Fruit fly (Drosophila melanogaster) whole organism, embryonic: ENCODE measurements around the gene Ndae1.

ENCODE experiments used
- CG10366 ChIP-seq: fragments of 200-800 bp; sonication (Bioruptor generic); IDR thresholded peaks from 2 replicates; pipeline ENCODE4 v1.3.6; 2022; ENCODE audit warnings: missing biosample characterization, missing genetic modification characterization
- CG13287 ChIP-seq: fragments of 200-800 bp; sonication (Bioruptor generic); IDR thresholded peaks from 2 replicates; pipeline ENCODE4 v1.3.6; 2022; ENCODE audit warnings: missing biosample characterization, missing genetic modification characterization; ENCODE audit not compliant: partially characterized antibody
- CG13296 ChIP-seq: fragments of 200-800 bp; sonication (Bioruptor generic); optimal IDR thresholded peaks from 3 replicates; lab custom pipeline; 2018; ENCODE audit warnings: missing biosample characterization, mild to moderate bottlenecking, missing genetic modification characterization
- CG13624 ChIP-seq: fragments of 200-800 bp; sonication (Bioruptor generic); optimal IDR thresholded peaks from 2 replicates; lab custom pipeline; 2016; ENCODE audit warnings: missing biosample characterization, missing genetic modification characterization
- CG13894 ChIP-seq: fragments of 200-800 bp; sonication (Bioruptor generic); optimal IDR thresholded peaks from 3 replicates; lab custom pipeline; 2018; ENCODE audit warnings: missing biosample characterization, mild to moderate bottlenecking, missing genetic modification characterization, moderate library complexity
- CG14667 ChIP-seq: fragments of 200-800 bp; sonication (Bioruptor generic); IDR thresholded peaks from 2 replicates; pipeline ENCODE4 v1.3.6; 2022; ENCODE audit warnings: missing biosample characterization, missing genetic modification characterization
- CG15696 ChIP-seq: fragments of 200-800 bp; sonication (Bioruptor generic); optimal IDR thresholded peaks from 2 replicates; lab custom pipeline; 2019; ENCODE audit warnings: missing biosample characterization, mild to moderate bottlenecking, missing genetic modification characterization, moderate library complexity
- CG1602 ChIP-seq: fragments of 200-800 bp; sonication (Bioruptor generic); optimal IDR thresholded peaks from 3 replicates; lab custom pipeline; 2016; ENCODE audit warnings: missing biosample characterization, missing genetic modification characterization
- CG17912 ChIP-seq: fragments of 200-800 bp; sonication (Bioruptor generic); optimal IDR thresholded peaks from 2 replicates; lab custom pipeline; 2018; ENCODE audit warnings: missing biosample characterization, mild to moderate bottlenecking, missing genetic modification characterization
- CG18262 ChIP-seq: fragments of 200-800 bp; optimal IDR thresholded peaks from 3 replicates; lab custom pipeline; 2019; ENCODE audit warnings: missing biosample characterization, mild to moderate bottlenecking, missing genetic modification characterization, moderate library complexity
- CG18599 ChIP-seq: fragments of 200-800 bp; sonication (Bioruptor generic); optimal IDR thresholded peaks from 3 replicates; lab custom pipeline; 2017; ENCODE audit warnings: missing biosample characterization, missing genetic modification characterization, mild to moderate bottlenecking, moderate library complexity, missing genetic modification reagents
- CG30431 ChIP-seq: fragments of 200-800 bp; sonication (Bioruptor generic); optimal IDR thresholded peaks from 2 replicates; lab custom pipeline; 2017; ENCODE audit warnings: missing biosample characterization, missing genetic modification characterization
- CG3163 ChIP-seq: fragments of 200-800 bp; sonication (Bioruptor generic); optimal IDR thresholded peaks from 3 replicates; lab custom pipeline; 2016; ENCODE audit warnings: missing biosample characterization, missing genetic modification characterization
- CG3407 ChIP-seq: fragments of 200-800 bp; sonication (Bioruptor generic); optimal IDR thresholded peaks from 2 replicates; lab custom pipeline; 2018; ENCODE audit warnings: missing biosample characterization, mild to moderate bottlenecking, missing genetic modification characterization
- CG34376 ChIP-seq: fragments of 200-800 bp; sonication (Bioruptor generic); optimal IDR thresholded peaks from 2 replicates; lab custom pipeline; 2018; ENCODE audit warnings: missing biosample characterization, mild to moderate bottlenecking, missing genetic modification characterization
- CG42726 ChIP-seq: fragments of 200-800 bp; sonication (Bioruptor generic); IDR thresholded peaks from 2 replicates; pipeline ENCODE4 v1.3.6; 2022; ENCODE audit warnings: missing biosample characterization, missing genetic modification characterization; ENCODE audit not compliant: partially characterized antibody
- CG4404 ChIP-seq: fragments of 200-800 bp; sonication (Bioruptor generic); IDR thresholded peaks from 2 replicates; pipeline ENCODE4 v1.3.6; 2022; ENCODE audit warnings: missing biosample characterization, missing genetic modification characterization
- CG4854 ChIP-seq: fragments of 200-800 bp; sonication (Bioruptor generic); optimal IDR thresholded peaks from 2 replicates; lab custom pipeline; 2016; ENCODE audit warnings: missing biosample characterization, missing genetic modification characterization, inconsistent platforms
- CG5245 ChIP-seq: fragments of 200-800 bp; sonication (Bioruptor generic); optimal IDR thresholded peaks from 3 replicates; lab custom pipeline; 2016; ENCODE audit warnings: missing biosample characterization, missing genetic modification characterization
- CG6175 ChIP-seq: fragments of 200-800 bp; sonication (Bioruptor generic); IDR thresholded peaks from 3 replicates; pipeline ENCODE4 v1.3.6; 2022; ENCODE audit warnings: missing biosample characterization, missing genetic modification characterization
- CG6854 ChIP-seq: fragments of 200-800 bp; sonication (Bioruptor generic); optimal IDR thresholded peaks from 3 replicates; lab custom pipeline; 2017; ENCODE audit warnings: missing biosample characterization, mild to moderate bottlenecking, missing genetic modification characterization
- CG7963 ChIP-seq: fragments of 200-800 bp; sonication (Bioruptor generic); IDR thresholded peaks from 3 replicates; pipeline ENCODE4 v1.3.6; 2022; ENCODE audit warnings: missing biosample characterization, missing genetic modification characterization; ENCODE audit not compliant: partially characterized antibody
- CG8478 ChIP-seq: fragments of >200 bp; optimal IDR thresholded peaks from 2 replicates; lab custom pipeline; 2018
- CG8924 ChIP-seq: fragments of 200-800 bp; optimal IDR thresholded peaks from 3 replicates; lab custom pipeline; 2019; ENCODE audit warnings: missing biosample characterization, mild to moderate bottlenecking, missing genetic modification characterization, moderate library complexity
- D ChIP-seq, 2 experiments: fragments of 200-800 bp in 1 of 2; fragments of >200 bp in 1 of 2; sonication (Bioruptor generic) in 1 of 2; optimal IDR thresholded peaks; 2 replicates in 1 of 2; 3 replicates in 1 of 2; lab custom pipeline; 2017; ENCODE audit warnings: mild to moderate bottlenecking in 1 of 2, missing biosample characterization in 1 of 2, missing genetic modification characterization in 1 of 2, missing genetic modification reagents in 1 of 2
- Dp ChIP-seq: fragments of 200-800 bp; sonication (Bioruptor generic); optimal IDR thresholded peaks from 2 replicates; lab custom pipeline; 2018; ENCODE audit warnings: missing biosample characterization, mild to moderate bottlenecking, missing genetic modification characterization, moderate library complexity
- GATAe ChIP-seq: fragments of 200-800 bp; sonication (Bioruptor generic); conservative IDR thresholded peaks from 2 replicates; pipeline ENCODE4 v1.3.6; 2022; ENCODE audit warnings: missing biosample characterization, missing genetic modification characterization
- Hr3 ChIP-seq: fragments of 200-800 bp; sonication (Bioruptor generic); optimal IDR thresholded peaks from 3 replicates; lab custom pipeline; 2016; ENCODE audit warnings: missing biosample characterization, missing genetic modification characterization
- MBD-R2 ChIP-seq: fragments of 200-800 bp; sonication (Bioruptor generic); IDR thresholded peaks from 2 replicates; pipeline ENCODE4 v1.3.6; 2022; ENCODE audit warnings: missing biosample characterization, missing genetic modification characterization
- Meics ChIP-seq: fragments of 200-800 bp; sonication (Bioruptor generic); optimal IDR thresholded peaks from 2 replicates; lab custom pipeline; 2017; ENCODE audit warnings: missing biosample characterization, mild to moderate bottlenecking, missing genetic modification characterization
- Nf-YB ChIP-seq: fragments of 200-800 bp; sonication (Bioruptor generic); optimal IDR thresholded peaks from 3 replicates; lab custom pipeline; 2019; ENCODE audit warnings: missing biosample characterization, mild to moderate bottlenecking, missing genetic modification characterization, moderate library complexity
- Oaz ChIP-seq: fragments of 200-800 bp; sonication (Bioruptor generic); IDR thresholded peaks from 2 replicates; pipeline ENCODE4 v1.3.6; 2022; ENCODE audit warnings: missing biosample characterization, missing genetic modification characterization
- Pdp1 ChIP-seq, 2 experiments: fragments of 200-800 bp; sonication (Bioruptor generic); optimal IDR thresholded peaks; 3 replicates each; lab custom pipeline; 2016; ENCODE audit warnings: missing biosample characterization in 2 of 2, missing genetic modification characterization in 2 of 2, mild to moderate bottlenecking in 1 of 2, moderate library complexity in 1 of 2
- Side ChIP-seq: fragments of 200-800 bp; sonication (Bioruptor generic); optimal IDR thresholded peaks from 2 replicates; lab custom pipeline; 2016; ENCODE audit warnings: missing biosample characterization, missing genetic modification characterization
- Stat92E ChIP-seq, 3 experiments: fragments of >200 bp in 2 of 3; fragments of 200-800 bp in 1 of 3; sonication (Bioruptor generic) in 1 of 3; optimal IDR thresholded peaks; 2 replicates each; lab custom pipeline; 2017 to 2019; ENCODE audit warnings: missing biosample characterization in 3 of 3, missing genetic modification characterization in 3 of 3, mild to moderate bottlenecking in 1 of 3, moderate library complexity in 1 of 3
- Taf1 ChIP-seq: fragments of 200-800 bp; sonication (Bioruptor generic); IDR thresholded peaks from 2 replicates; pipeline ENCODE4 v1.3.6; 2022; ENCODE audit warnings: missing biosample characterization, missing genetic modification characterization
- amos ChIP-seq: fragments of 200-800 bp; sonication (Bioruptor generic); IDR thresholded peaks from 2 replicates; pipeline ENCODE4 v1.3.6; 2022; ENCODE audit warnings: missing biosample characterization, missing genetic modification characterization; ENCODE audit not compliant: partially characterized antibody
- bbx ChIP-seq: fragments of 200-800 bp; sonication (Bioruptor generic); IDR thresholded peaks from 2 replicates; pipeline ENCODE4 v1.3.6; 2022; ENCODE audit warnings: missing biosample characterization, missing genetic modification characterization; ENCODE audit not compliant: partially characterized antibody
- dmrt99B ChIP-seq: fragments of 200-800 bp; sonication (Bioruptor generic); optimal IDR thresholded peaks from 2 replicates; lab custom pipeline; 2018; ENCODE audit warnings: missing biosample characterization, mild to moderate bottlenecking, missing genetic modification characterization, moderate library complexity
- fru ChIP-seq: fragments of >200 bp; optimal IDR thresholded peaks from 2 replicates; lab custom pipeline; 2017
- gce ChIP-seq: fragments of 200-800 bp; sonication (Bioruptor generic); IDR thresholded peaks from 3 replicates; pipeline ENCODE4 v1.3.6; 2022; ENCODE audit warnings: missing biosample characterization, missing genetic modification characterization
- gsb ChIP-seq: fragments of 200-800 bp; sonication (Bioruptor generic); IDR thresholded peaks from 2 replicates; pipeline ENCODE4 v1.3.6; 2022; ENCODE audit warnings: missing biosample characterization, missing genetic modification characterization
- hth ChIP-seq: fragments of >200 bp; optimal IDR thresholded peaks from 2 replicates; lab custom pipeline; 2017; ENCODE audit warnings: inconsistent platforms
- mirr ChIP-seq: fragments of 200-800 bp; sonication (Bioruptor generic); optimal IDR thresholded peaks from 3 replicates; lab custom pipeline; 2018; ENCODE audit warnings: missing biosample characterization, mild to moderate bottlenecking, missing genetic modification characterization
- ranshi ChIP-seq: fragments of 200-800 bp; sonication (Bioruptor generic); IDR thresholded peaks from 2 replicates; pipeline ENCODE4 v1.3.6; 2022; ENCODE audit warnings: missing biosample characterization, missing genetic modification characterization
- sc ChIP-seq, 3 experiments: fragments of >200 bp in 2 of 3; fragments of 200-800 bp in 1 of 3; sonication (Bioruptor generic) in 1 of 3; optimal IDR thresholded peaks; 2 replicates in 2 of 3; 3 replicates in 1 of 3; lab custom pipeline; 2017; ENCODE audit warnings: mild to moderate bottlenecking in 1 of 3, missing biosample characterization in 1 of 3, missing genetic modification characterization in 1 of 3, missing genetic modification reagents in 1 of 3
- shn ChIP-seq: fragments of 200-800 bp; sonication (Bioruptor generic); optimal IDR thresholded peaks from 3 replicates; lab custom pipeline; 2016; ENCODE audit warnings: missing biosample characterization, missing genetic modification characterization
- so ChIP-seq: fragments of 200-800 bp; sonication (Bioruptor generic); IDR thresholded peaks from 3 replicates; pipeline ENCODE4 v1.3.6; 2022; ENCODE audit warnings: missing biosample characterization, missing genetic modification characterization
- trh ChIP-seq: fragments of 200-800 bp; sonication (Bioruptor generic); optimal IDR thresholded peaks from 2 replicates; lab custom pipeline; 2016; ENCODE audit warnings: missing biosample characterization, missing genetic modification characterization
- tx ChIP-seq: fragments of 200-800 bp; sonication (Bioruptor generic); optimal IDR thresholded peaks from 2 replicates; lab custom pipeline; 2016; ENCODE audit warnings: missing biosample characterization, missing genetic modification characterization
- unc-4 ChIP-seq: fragments of 200-800 bp; sonication (Bioruptor generic); IDR thresholded peaks from 2 replicates; pipeline ENCODE4 v1.3.6; 2022; ENCODE audit warnings: missing biosample characterization, missing genetic modification characterization; ENCODE audit not compliant: partially characterized antibody
- vvl ChIP-seq: fragments of 200-800 bp; sonication (Bioruptor generic); IDR thresholded peaks from 2 replicates; pipeline ENCODE4 v1.3.6; 2022; ENCODE audit warnings: missing biosample characterization, missing genetic modification characterization
- zen2 ChIP-seq: fragments of 200-800 bp; sonication (Bioruptor generic); IDR thresholded peaks from 3 replicates; pipeline ENCODE4 v1.3.6; 2022; ENCODE audit warnings: missing biosample characterization, missing genetic modification characterization; ENCODE audit not compliant: partially characterized antibody

Ndae1 gene

DNA sequence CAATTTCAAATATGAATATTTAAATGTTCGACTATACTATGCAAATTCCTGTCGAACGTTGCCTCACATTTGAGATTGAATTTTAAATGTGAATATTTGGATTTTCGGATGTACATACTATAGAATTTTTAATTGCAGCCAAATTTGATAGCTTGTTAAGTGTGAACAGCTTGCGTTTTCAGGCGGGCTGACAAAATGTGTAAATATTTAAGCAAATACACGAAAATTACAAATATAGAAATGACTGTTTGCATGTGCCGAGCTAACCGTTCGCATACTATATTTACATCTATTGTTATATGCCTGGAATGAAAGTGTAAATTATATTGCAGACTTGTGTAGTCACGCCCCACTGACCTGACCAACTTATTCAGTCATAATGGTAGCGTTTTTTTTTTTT is 33.5 kb downstream of the Ndae1 start (continued):
- TF ChIP-seq sc (optimal IDR thresholded peaks at IDR 0.05; lab: Kevin White, UChicago) (no peak), sc (GFP tag; optimal IDR thresholded peaks at IDR 0.05; lab: Kevin White, UChicago) (no peak), CG13287 (no peak), shn (GFP tag; lab: Kevin White, UChicago) (no peak), CG8478 (lab: Kevin White, UChicago) (no peak), gsb (GFP tag; lab: Robert Waterston, UW) (no peak), CG17912 (no peak), CG13894 (tag; lab: Kevin White, UChicago) (no peak), ranshi (GFP tag; lab: Robert Waterston, UW) (no peak), CG30431 (GFP tag; lab: Kevin White, UChicago) (no peak), D (optimal IDR thresholded peaks at IDR 0.05; lab: Kevin White, UChicago) (no peak), D (GFP tag; optimal IDR thresholded peaks at IDR 0.05; lab: Kevin White, UChicago) (no peak), CG18599 (peak; percentile 35), fru (no peak), MBD-R2 (GFP tag; lab: Robert Waterston, UW) (no peak), Meics (peak; percentile 14), Side (GFP tag; lab: Kevin White, UChicago) (no peak), CG15696 (no peak), CG14667 (GFP tag; lab: Robert Waterston, UW) (no peak), trh (GFP tag; lab: Kevin White, UChicago) (no peak), bbx (GFP tag; lab: Robert Waterston, UW) (no peak), Taf1 (GFP tag; lab: Robert Waterston, UW) (no peak), CG6854 (GFP tag; lab: Kevin White, UChicago) (no peak), CG42726 (no peak), zen2 (GFP tag; lab: Robert Waterston, UW) (no peak), CG8924 (tag; lab: Kevin White, UChicago) (no peak), CG18262 (no peak), CG3163 (GFP tag; lab: Kevin White, UChicago) (no peak), CG13296 (GFP tag; lab: Kevin White, UChicago) (peak; percentile 54), dmrt99B (peak; percentile 31), vvl (no peak), Nf-YB (no peak), Dp (GFP tag; lab: Kevin White, UChicago) (no peak), CG6175 (no peak), hth (lab: Kevin White, UChicago) (no peak), tx (no peak), amos (GFP tag; lab: Robert Waterston, UW) (no peak), CG3407 (GFP tag; lab: Kevin White, UChicago) (peak; percentile 16), Hr3 (GFP tag; lab: Kevin White, UChicago) (no peak)

DNA sequence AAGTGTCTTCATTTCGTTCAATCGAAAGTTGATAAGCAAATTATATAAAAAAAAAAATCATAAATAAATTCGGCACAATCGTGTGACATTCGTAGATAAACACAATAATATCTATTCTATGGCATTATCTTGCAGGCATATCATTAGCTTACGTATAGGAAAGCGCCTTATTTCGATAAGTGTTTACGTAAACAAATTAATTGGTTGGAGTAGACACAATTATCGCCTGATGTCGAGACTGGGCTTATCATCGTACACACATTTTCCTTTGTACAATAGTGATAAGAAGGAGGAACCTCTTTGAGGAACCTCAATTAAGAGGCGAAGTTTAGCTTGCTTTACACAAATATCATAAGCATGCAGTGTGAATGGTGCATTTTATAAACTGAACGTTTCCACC is 34.3 kb downstream of the Ndae1 start:
- TF ChIP-seq mirr (GFP tag; lab: Kevin White, UChicago) = peak; percentile 98
- no peak for TF ChIP-seq unc-4
- no peak for TF ChIP-seq CG1602 (GFP tag; lab: Kevin White, UChicago)
- no peak for TF ChIP-seq CG4854 (GFP tag; lab: Kevin White, UChicago)
- no peak for TF ChIP-seq CG4404 (GFP tag; lab: Robert Waterston, UW)
- TF ChIP-seq CG13624 (GFP tag; lab: Kevin White, UChicago) = no peak
- TF ChIP-seq CG10366 (GFP tag; lab: Robert Waterston, UW) = no peak
- no peak for TF ChIP-seq Oaz (GFP tag; lab: Robert Waterston, UW)
- no peak for TF ChIP-seq so (GFP tag; lab: Robert Waterston, UW)
- peak in 1 of 2 experiments; percentile 65 for TF ChIP-seq Pdp1 (GFP tag; optimal IDR thresholded peaks at IDR 0.05; lab: Kevin White, UChicago)
- no peak for TF ChIP-seq Stat92E (GFP tag; optimal IDR thresholded peaks at IDR 0.05; lab: Kevin White, UChicago)
- no peak for TF ChIP-seq CG42726
- peak; percentile 75 for TF ChIP-seq CG34376
- no peak for TF ChIP-seq CG7963
- no peak for TF ChIP-seq Hr3 (GFP tag; lab: Kevin White, UChicago)
- no peak for TF ChIP-seq CG5245
- TF ChIP-seq gce = no peak
- peak; percentile 21; the same call in 1 of the 2 replicates for TF ChIP-seq GATAe (GFP tag; lab: Robert Waterston, UW)
